Fruit fly (Drosophila melanogaster) S2 (cell line): ENCODE results near the gene dbf.

ENCODE experiments used
- CG8478 ChIP-seq: fragments of >200 bp; optimal IDR thresholded peaks from 2 replicates; lab custom pipeline; 2018
- CTCF ChIP-seq, 2 experiments: fragments of >200 bp; optimal IDR thresholded peaks; 2 replicates each; lab custom pipeline; 2018

- TF ChIP-seq CG8478 (lab: Kevin White, UChicago) (no peak), CTCF (optimal IDR thresholded peaks at IDR 0.05; lab: Kevin White, UChicago) (no peak)
These were observed 32.9 kb downstream of the dbf start, which contains the start of gene CG7299 for dm6 chr2L:10684309-10684708.
